Fruit fly (Drosophila melanogaster) whole organism, embryonic: Measurements from ENCODE around the gene hiro.

Experiments
- BEAF-32 ChIP-seq: fragments of 200-800 bp; sonication (Bioruptor generic); optimal IDR thresholded peaks from 3 replicates; lab custom pipeline; 2017; ENCODE audit warnings: missing biosample characterization, missing genetic modification characterization, mild to moderate bottlenecking, moderate library complexity, missing genetic modification reagents
- CG10147 ChIP-seq: fragments of 200-800 bp; sonication (Bioruptor generic); optimal IDR thresholded peaks from 2 replicates; lab custom pipeline; 2019; ENCODE audit warnings: missing biosample characterization, mild to moderate bottlenecking, missing genetic modification characterization, moderate library complexity
- CG10366 ChIP-seq: fragments of 200-800 bp; sonication (Bioruptor generic); IDR thresholded peaks from 2 replicates; pipeline ENCODE4 v1.3.6; 2022; ENCODE audit warnings: missing biosample characterization, missing genetic modification characterization
- CG10431 ChIP-seq: fragments of 200-800 bp; sonication (Bioruptor generic); optimal IDR thresholded peaks from 3 replicates; lab custom pipeline; 2018; ENCODE audit warnings: missing biosample characterization, mild to moderate bottlenecking, missing genetic modification characterization
- CG10959 ChIP-seq: fragments of 200-800 bp; sonication (Bioruptor generic); IDR thresholded peaks from 2 replicates; pipeline ENCODE4 v1.3.6; 2022; ENCODE audit warnings: missing biosample characterization, missing genetic modification characterization
- CG11696 ChIP-seq: fragments of 200-800 bp; sonication (Bioruptor generic); IDR thresholded peaks from 2 replicates; pipeline ENCODE4 v1.3.6; 2022; ENCODE audit warnings: missing biosample characterization, missing genetic modification characterization
- CG12219 ChIP-seq: fragments of 200-800 bp; sonication (Bioruptor generic); optimal IDR thresholded peaks from 3 replicates; lab custom pipeline; 2018; ENCODE audit warnings: missing biosample characterization, mild to moderate bottlenecking, missing genetic modification characterization
- CG12769 ChIP-seq: fragments of 200-800 bp; sonication (Bioruptor generic); optimal IDR thresholded peaks from 2 replicates; lab custom pipeline; 2019; ENCODE audit warnings: missing biosample characterization, mild to moderate bottlenecking, missing genetic modification characterization, moderate library complexity
- CG13287 ChIP-seq: fragments of 200-800 bp; sonication (Bioruptor generic); IDR thresholded peaks from 2 replicates; pipeline ENCODE4 v1.3.6; 2022; ENCODE audit warnings: missing biosample characterization, missing genetic modification characterization; ENCODE audit not compliant: partially characterized antibody
- CG13775 ChIP-seq: fragments of 200-800 bp; sonication (Bioruptor generic); optimal IDR thresholded peaks from 3 replicates; lab custom pipeline; 2017; ENCODE audit warnings: missing biosample characterization, mild to moderate bottlenecking, missing genetic modification characterization
- CG1602 ChIP-seq: fragments of 200-800 bp; sonication (Bioruptor generic); optimal IDR thresholded peaks from 3 replicates; lab custom pipeline; 2016; ENCODE audit warnings: missing biosample characterization, missing genetic modification characterization
- CG17568 ChIP-seq: fragments of 200-800 bp; sonication (Bioruptor generic); optimal IDR thresholded peaks from 2 replicates; lab custom pipeline; 2018; ENCODE audit warnings: missing biosample characterization, mild to moderate bottlenecking, missing genetic modification characterization, moderate library complexity
- CG2120 ChIP-seq: fragments of 200-800 bp; sonication (Bioruptor generic); optimal IDR thresholded peaks from 3 replicates; lab custom pipeline; 2016; ENCODE audit warnings: missing biosample characterization, missing genetic modification characterization
- CG2712 ChIP-seq: fragments of 200-800 bp; optimal IDR thresholded peaks from 3 replicates; lab custom pipeline; 2019; ENCODE audit warnings: missing biosample characterization, mild to moderate bottlenecking, missing genetic modification characterization, moderate library complexity
- CG31441 ChIP-seq: fragments of 200-800 bp; sonication (Bioruptor generic); IDR thresholded peaks from 2 replicates; pipeline ENCODE4 v1.3.6; 2022; ENCODE audit warnings: missing biosample characterization, missing genetic modification characterization
- CG33213 ChIP-seq: fragments of 200-800 bp; sonication (Bioruptor generic); optimal IDR thresholded peaks from 3 replicates; lab custom pipeline; 2016; ENCODE audit warnings: missing biosample characterization, missing genetic modification characterization
- CG6813 ChIP-seq: fragments of 200-800 bp; sonication (Bioruptor generic); optimal IDR thresholded peaks from 2 replicates; lab custom pipeline; 2017; ENCODE audit warnings: missing biosample characterization, missing genetic modification characterization, mild to moderate bottlenecking, moderate library complexity, missing genetic modification reagents
- CG7928 ChIP-seq: fragments of 200-800 bp; sonication (Bioruptor generic); optimal IDR thresholded peaks from 2 replicates; lab custom pipeline; 2017; ENCODE audit warnings: missing biosample characterization, mild to moderate bottlenecking, missing genetic modification characterization
- CG8944 ChIP-seq: fragments of 200-800 bp; sonication (Bioruptor generic); optimal IDR thresholded peaks from 3 replicates; lab custom pipeline; 2016; ENCODE audit warnings: missing biosample characterization, missing genetic modification characterization
- Eip74EF ChIP-seq, 2 experiments: fragments of 200-800 bp in 1 of 2; fragments of >200 bp in 1 of 2; sonication (Bioruptor generic) in 1 of 2; optimal IDR thresholded peaks; 2 replicates each; lab custom pipeline; 2017 to 2019; ENCODE audit warnings: missing biosample characterization in 2 of 2, missing genetic modification characterization in 2 of 2, mild to moderate bottlenecking in 1 of 2, moderate library complexity in 1 of 2
- GATAe ChIP-seq: fragments of 200-800 bp; sonication (Bioruptor generic); conservative IDR thresholded peaks from 2 replicates; pipeline ENCODE4 v1.3.6; 2022; ENCODE audit warnings: missing biosample characterization, missing genetic modification characterization
- Hr3 ChIP-seq: fragments of 200-800 bp; sonication (Bioruptor generic); optimal IDR thresholded peaks from 3 replicates; lab custom pipeline; 2016; ENCODE audit warnings: missing biosample characterization, missing genetic modification characterization
- Hr78 ChIP-seq, 2 experiments: fragments of 200-800 bp in 1 of 2; fragments of >200 bp in 1 of 2; sonication (Bioruptor generic) in 1 of 2; optimal IDR thresholded peaks; 2 replicates each; lab custom pipeline; 2017 to 2019; ENCODE audit warnings: missing biosample characterization in 2 of 2, missing genetic modification characterization in 2 of 2, mild to moderate bottlenecking in 1 of 2, moderate library complexity in 1 of 2
- Lim3 ChIP-seq: fragments of 200-800 bp; sonication (Bioruptor generic); IDR thresholded peaks from 2 replicates; pipeline ENCODE4 v1.3.6; 2022; ENCODE audit warnings: missing biosample characterization, missing genetic modification characterization
- Max ChIP-seq: fragments of 200-800 bp; sonication (Bioruptor generic); optimal IDR thresholded peaks from 2 replicates; lab custom pipeline; 2016; ENCODE audit warnings: missing biosample characterization, mild to moderate bottlenecking, missing genetic modification characterization
- Oaz ChIP-seq: fragments of 200-800 bp; sonication (Bioruptor generic); IDR thresholded peaks from 2 replicates; pipeline ENCODE4 v1.3.6; 2022; ENCODE audit warnings: missing biosample characterization, missing genetic modification characterization
- Pdp1 ChIP-seq, 2 experiments: fragments of 200-800 bp; sonication (Bioruptor generic); optimal IDR thresholded peaks; 3 replicates each; lab custom pipeline; 2016; ENCODE audit warnings: missing biosample characterization in 2 of 2, missing genetic modification characterization in 2 of 2, mild to moderate bottlenecking in 1 of 2, moderate library complexity in 1 of 2
- Side ChIP-seq: fragments of 200-800 bp; sonication (Bioruptor generic); optimal IDR thresholded peaks from 2 replicates; lab custom pipeline; 2016; ENCODE audit warnings: missing biosample characterization, missing genetic modification characterization
- Vsx1 ChIP-seq: fragments of 200-800 bp; sonication (Bioruptor generic); optimal IDR thresholded peaks from 2 replicates; lab custom pipeline; 2017; ENCODE audit warnings: missing biosample characterization, mild to moderate bottlenecking, missing genetic modification characterization, missing genetic modification reagents
- ab ChIP-seq: fragments of 200-800 bp; sonication (Bioruptor generic); optimal IDR thresholded peaks from 2 replicates; lab custom pipeline; 2016; ENCODE audit warnings: missing biosample characterization, missing genetic modification characterization
- amos ChIP-seq: fragments of 200-800 bp; sonication (Bioruptor generic); IDR thresholded peaks from 2 replicates; pipeline ENCODE4 v1.3.6; 2022; ENCODE audit warnings: missing biosample characterization, missing genetic modification characterization; ENCODE audit not compliant: partially characterized antibody
- da ChIP-seq: fragments of 200-800 bp; sonication (Bioruptor generic); optimal IDR thresholded peaks from 2 replicates; lab custom pipeline; 2016; ENCODE audit warnings: missing biosample characterization, missing genetic modification characterization
- esg ChIP-seq: fragments of 200-800 bp; sonication (Bioruptor generic); conservative IDR thresholded peaks from 2 replicates; pipeline ENCODE4 v1.3.6; 2022; ENCODE audit warnings: missing biosample characterization, missing genetic modification characterization
- gce ChIP-seq: fragments of 200-800 bp; sonication (Bioruptor generic); IDR thresholded peaks from 3 replicates; pipeline ENCODE4 v1.3.6; 2022; ENCODE audit warnings: missing biosample characterization, missing genetic modification characterization
- jumu ChIP-seq: fragments of 200-800 bp; sonication (Bioruptor generic); optimal IDR thresholded peaks from 3 replicates; lab custom pipeline; 2016; ENCODE audit warnings: missing biosample characterization, missing genetic modification characterization
- kah ChIP-seq: fragments of 200-800 bp; sonication (Bioruptor generic); optimal IDR thresholded peaks from 2 replicates; lab custom pipeline; 2018; ENCODE audit warnings: missing biosample characterization, mild to moderate bottlenecking, missing genetic modification characterization
- ken ChIP-seq: fragments of 200-800 bp; sonication (Bioruptor generic); IDR thresholded peaks from 3 replicates; pipeline ENCODE4 v1.3.6; 2022; ENCODE audit warnings: missing biosample characterization, missing genetic modification characterization
- lbe ChIP-seq: fragments of 200-800 bp; sonication (Bioruptor generic); optimal IDR thresholded peaks from 2 replicates; lab custom pipeline; 2016; ENCODE audit warnings: missing biosample characterization, mild to moderate bottlenecking, missing genetic modification characterization
- lilli ChIP-seq: fragments of 200-800 bp; sonication (Bioruptor generic); optimal IDR thresholded peaks from 3 replicates; lab custom pipeline; 2016; ENCODE audit warnings: missing biosample characterization, missing genetic modification characterization
- nerfin-1 ChIP-seq: fragments of 200-800 bp; sonication (Bioruptor generic); optimal IDR thresholded peaks from 3 replicates; lab custom pipeline; 2019; ENCODE audit warnings: missing biosample characterization, mild to moderate bottlenecking, missing genetic modification characterization, moderate library complexity
- nom ChIP-seq: fragments of 200-800 bp; sonication (Bioruptor generic); optimal IDR thresholded peaks from 2 replicates; lab custom pipeline; 2017; ENCODE audit warnings: missing biosample characterization, missing genetic modification characterization, mild to moderate bottlenecking, moderate library complexity, missing genetic modification reagents
- peb ChIP-seq: fragments of 200-800 bp; sonication (Bioruptor generic); IDR thresholded peaks from 2 replicates; pipeline ENCODE4 v1.3.6; 2022; ENCODE audit warnings: missing biosample characterization, missing genetic modification characterization
- pho ChIP-seq: fragments of 200-800 bp; sonication (Bioruptor generic); optimal IDR thresholded peaks from 2 replicates; lab custom pipeline; 2016; ENCODE audit warnings: missing biosample characterization, missing genetic modification characterization
- ranshi ChIP-seq: fragments of 200-800 bp; sonication (Bioruptor generic); IDR thresholded peaks from 2 replicates; pipeline ENCODE4 v1.3.6; 2022; ENCODE audit warnings: missing biosample characterization, missing genetic modification characterization
- sisA ChIP-seq: fragments of 200-800 bp; sonication (Bioruptor generic); IDR thresholded peaks from 2 replicates; pipeline ENCODE4 v1.3.6; 2022; ENCODE audit warnings: missing biosample characterization, missing genetic modification characterization
- tap ChIP-seq: fragments of 200-800 bp; optimal IDR thresholded peaks from 3 replicates; lab custom pipeline; 2019; ENCODE audit warnings: missing biosample characterization, mild to moderate bottlenecking, missing genetic modification characterization, moderate library complexity
- tgo ChIP-seq: fragments of 200-800 bp; sonication (Bioruptor generic); IDR thresholded peaks from 3 replicates; pipeline ENCODE4 v1.3.6; 2022; ENCODE audit warnings: missing biosample characterization, missing genetic modification characterization
- trem ChIP-seq: fragments of 200-800 bp; optimal IDR thresholded peaks from 3 replicates; lab custom pipeline; 2019; ENCODE audit warnings: missing biosample characterization, mild to moderate bottlenecking, missing genetic modification characterization, moderate library complexity
- ttk ChIP-seq: fragments of 200-800 bp; sonication (Bioruptor generic); IDR thresholded peaks from 2 replicates; pipeline ENCODE4 v2.1.2; 2022; ENCODE audit warnings: missing biosample characterization, missing genetic modification characterization
- vvl ChIP-seq: fragments of 200-800 bp; sonication (Bioruptor generic); IDR thresholded peaks from 2 replicates; pipeline ENCODE4 v1.3.6; 2022; ENCODE audit warnings: missing biosample characterization, missing genetic modification characterization

Gene hiro

DNA sequence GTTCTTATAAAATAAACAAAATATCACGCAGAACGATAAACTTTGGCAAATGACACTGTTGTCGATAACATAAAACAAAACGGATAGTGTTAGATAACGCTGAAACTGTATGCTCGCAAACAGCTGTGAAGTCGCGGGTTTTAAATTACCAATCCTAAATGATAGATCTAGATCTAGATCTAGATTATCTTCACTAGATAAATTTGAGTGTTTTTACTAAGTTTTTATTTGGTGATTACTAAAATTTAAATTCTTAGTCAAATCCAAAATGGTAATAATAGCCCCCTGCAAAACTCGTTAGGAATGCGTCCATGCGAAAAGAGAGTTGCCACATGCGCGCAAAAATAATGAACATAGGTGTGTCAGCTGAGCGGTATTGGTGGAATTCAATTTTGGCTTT is 33.7 kb downstream of the hiro start, which contains the start of the genes MED30 and Rev1 (continued):
- TF ChIP-seq CG13775 = peak; percentile 89
- peak; percentile 90 for TF ChIP-seq CG10147 (GFP tag; lab: Kevin White, UChicago)
- no peak for TF ChIP-seq amos
- peak; percentile 95 for TF ChIP-seq Side (GFP tag; lab: Kevin White, UChicago)
- peak; percentile 71 for TF ChIP-seq nom (GFP tag; lab: Kevin White, UChicago)
- TF ChIP-seq Oaz = peak; percentile 58
- TF ChIP-seq lilli (GFP tag; lab: Kevin White, UChicago) = peak; percentile 98
- 0 out of 2 replicates have a peak, but pooled peaks have one; percentile 5 for TF ChIP-seq Lim3 (GFP tag; lab: Robert Waterston, UW)
- peak; percentile 97 for TF ChIP-seq CG33213 (GFP tag; lab: Kevin White, UChicago)
- peak; percentile 87 for TF ChIP-seq tap (tag; lab: Kevin White, UChicago)
- peak; percentile 89 for TF ChIP-seq sisA (GFP tag; lab: Robert Waterston, UW)
- peak; percentile 89 for TF ChIP-seq nerfin-1 (tag; lab: Kevin White, UChicago)
- peak; percentile 74 for TF ChIP-seq CG11696 (GFP tag; lab: Robert Waterston, UW)
- TF ChIP-seq peb (GFP tag; lab: Robert Waterston, UW) = peak; percentile 73
- TF ChIP-seq Eip74EF (GFP tag; optimal IDR thresholded peaks at IDR 0.05; lab: Kevin White, UChicago) = peak in 1 of 2 experiments; percentile 83
- peak; percentile 98 for TF ChIP-seq pho
- TF ChIP-seq CG13287 (GFP tag; lab: Robert Waterston, UW) = peak; percentile 75
- peak; percentile 96 for TF ChIP-seq CG12769 (tag; lab: Kevin White, UChicago)
- peak; percentile 60 for TF ChIP-seq BEAF-32 (GFP tag; lab: Kevin White, UChicago)
- TF ChIP-seq Hr3 (GFP tag; lab: Kevin White, UChicago) = peak; percentile 92
- TF ChIP-seq CG10431 (GFP tag; lab: Kevin White, UChicago) = peak; percentile 67
- TF ChIP-seq CG7928 = peak; percentile 75
- peak; percentile 84 for TF ChIP-seq esg (GFP tag; lab: Robert Waterston, UW)
- peak; percentile 95 for TF ChIP-seq Max (GFP tag; lab: Kevin White, UChicago)
- peak; percentile 92 for TF ChIP-seq CG2712 (tag; lab: Kevin White, UChicago)
- TF ChIP-seq Vsx1 (GFP tag; lab: Kevin White, UChicago) = peak; percentile 77
- TF ChIP-seq kah (GFP tag; lab: Kevin White, UChicago) = peak; percentile 66
- TF ChIP-seq vvl = peak; percentile 83
- TF ChIP-seq gce (GFP tag; lab: Robert Waterston, UW) = peak; percentile 80
- TF ChIP-seq Hr78 (GFP tag; optimal IDR thresholded peaks at IDR 0.05; lab: Kevin White, UChicago) = peak in 1 of 2 experiments; percentile 56
- TF ChIP-seq CG1602 = peak; percentile 93
- peak; percentile 84 for TF ChIP-seq CG6813
- TF ChIP-seq CG17568 = no peak
- TF ChIP-seq CG10959 (GFP tag; lab: Robert Waterston, UW) = peak; percentile 61
- peak; percentile 99 for TF ChIP-seq CG2120 (GFP tag; lab: Kevin White, UChicago)
- peak; percentile 94 to 96 for TF ChIP-seq Pdp1 (GFP tag; optimal IDR thresholded peaks at IDR 0.05; lab: Kevin White, UChicago)
- peak; percentile 89 for TF ChIP-seq ab (GFP tag; lab: Kevin White, UChicago)
- TF ChIP-seq da (GFP tag; lab: Kevin White, UChicago) = peak; percentile 88
- TF ChIP-seq ken (GFP tag; lab: Robert Waterston, UW) = peak; percentile 93
- TF ChIP-seq CG12219 (GFP tag; lab: Kevin White, UChicago) = peak; percentile 87
- TF ChIP-seq jumu (GFP tag; lab: Kevin White, UChicago) = peak; percentile 97
- TF ChIP-seq CG8944 = peak; percentile 97
- peak; percentile 93 for TF ChIP-seq lbe (GFP tag; lab: Kevin White, UChicago)
- peak; percentile 87 for TF ChIP-seq ranshi
- peak; percentile 89 for TF ChIP-seq CG10366 (GFP tag; lab: Robert Waterston, UW)
- peak; percentile 89 for TF ChIP-seq tgo (GFP tag; lab: Robert Waterston, UW)
- TF ChIP-seq ttk (GFP tag; lab: Robert Waterston, UW) = peak; percentile 86
- TF ChIP-seq trem (tag; lab: Kevin White, UChicago) = peak; percentile 93
- TF ChIP-seq GATAe (GFP tag; lab: Robert Waterston, UW) = peak; percentile 67
- TF ChIP-seq CG31441 = peak; percentile 93
